Worm (Caenorhabditis elegans) whole organism, young adult: ENCODE data around the gene ndua-7.

Experiments
- C06A6.2 ChIP-seq: fragments of 200-800 bp; sonication (Bioruptor generic); conservative IDR thresholded peaks from 2 replicates; pipeline ENCODE4 v1.3.6; 2022; ENCODE audit warnings: missing genetic modification characterization, missing compliant biosample characterization
- F10E7.11 ChIP-seq: sonication (generic microtip); optimal IDR thresholded peaks from 2 replicates; lab custom pipeline; 2017; ENCODE audit warnings: mild to moderate bottlenecking, missing genetic modification characterization, moderate library complexity, missing compliant biosample characterization
- F55B11.4 ChIP-seq: sonication (generic microtip); optimal IDR thresholded peaks from 2 replicates; lab custom pipeline; 2016; ENCODE audit warnings: missing compliant biosample characterization, missing genetic modification characterization, borderline replicate concordance; ENCODE audit not compliant: insufficient read depth
- F57C9.4 ChIP-seq: sonication (generic microtip); optimal IDR thresholded peaks from 2 replicates; lab custom pipeline; 2017; ENCODE audit warnings: mild to moderate bottlenecking, missing genetic modification characterization, missing compliant biosample characterization
- T26A5.8 ChIP-seq: sonication (generic microtip); optimal IDR thresholded peaks from 2 replicates; lab custom pipeline; 2016; ENCODE audit warnings: missing genetic modification characterization, missing compliant biosample characterization
- Y53G8AR.9 ChIP-seq: fragments of 200-800 bp; sonication (Bioruptor generic); conservative IDR thresholded peaks from 2 replicates; pipeline ENCODE4 v1.3.6; 2022; ENCODE audit warnings: missing genetic modification reagents, missing genetic modification characterization, missing compliant biosample characterization
- Y79H2A.3 ChIP-seq: fragments of 200-800 bp; sonication (Bioruptor generic); conservative IDR thresholded peaks from 2 replicates; pipeline ENCODE4 v1.3.6; 2022; ENCODE audit warnings: missing genetic modification reagents, missing genetic modification characterization, missing compliant biosample characterization
- Y95B8A.8 ChIP-seq: fragments of 200-800 bp; sonication (Bioruptor generic); IDR thresholded peaks from 2 replicates; pipeline ENCODE4 v1.3.6; 2022; ENCODE audit warnings: missing genetic modification reagents, missing genetic modification characterization, missing compliant biosample characterization
- attf-3 ChIP-seq: fragments of 200-800 bp; sonication (Bioruptor generic); conservative IDR thresholded peaks from 2 replicates; pipeline ENCODE4 v1.3.6; 2022; ENCODE audit warnings: missing genetic modification reagents, missing genetic modification characterization, missing compliant biosample characterization
- attf-6 ChIP-seq: fragments of 200-800 bp; sonication (Bioruptor generic); IDR thresholded peaks from 2 replicates; pipeline ENCODE4 v1.3.6; 2022; ENCODE audit warnings: missing genetic modification reagents, missing genetic modification characterization, missing compliant biosample characterization
- bed-1 ChIP-seq: fragments of 200-800 bp; sonication (Bioruptor generic); IDR thresholded peaks from 2 replicates; pipeline ENCODE4 v1.3.6; 2022; ENCODE audit warnings: missing genetic modification reagents, missing genetic modification characterization, missing compliant biosample characterization
- ccch-3 ChIP-seq: fragments of 200-800 bp; sonication (Bioruptor generic); optimal IDR thresholded peaks from 2 replicates; lab custom pipeline; 2018; ENCODE audit warnings: mild to moderate bottlenecking, missing genetic modification characterization, missing compliant biosample characterization
- ceh-27 ChIP-seq: fragments of 200-800 bp; sonication (Bioruptor generic); optimal IDR thresholded peaks from 2 replicates; lab custom pipeline; 2018; ENCODE audit warnings: mild to moderate bottlenecking, missing genetic modification characterization, moderate library complexity, missing compliant biosample characterization
- ceh-79 ChIP-seq: sonication (generic microtip); optimal IDR thresholded peaks from 2 replicates; lab custom pipeline; 2017; ENCODE audit warnings: mild to moderate bottlenecking, missing genetic modification characterization, missing compliant biosample characterization
- chd-7 ChIP-seq: sonication (generic microtip); optimal IDR thresholded peaks from 2 replicates; lab custom pipeline; 2016; ENCODE audit warnings: mild to moderate bottlenecking, missing genetic modification characterization, moderate library complexity, missing compliant biosample characterization
- dpl-1 ChIP-seq: fragments of 150-350 bp; optimal IDR thresholded peaks from 2 replicates; lab custom pipeline; 2014; ENCODE audit warnings: missing biosample characterization, missing genetic modification reagents, missing genetic modification characterization
- egrh-3 ChIP-seq: fragments of 200-800 bp; sonication (Bioruptor generic); IDR thresholded peaks from 2 replicates; pipeline ENCODE4 v1.3.6; 2022; ENCODE audit warnings: missing genetic modification reagents, missing genetic modification characterization, missing compliant biosample characterization
- ekl-4 ChIP-seq: fragments of 200-800 bp; sonication (Bioruptor generic); IDR thresholded peaks from 2 replicates; pipeline ENCODE4 v1.3.6; 2022; ENCODE audit warnings: missing genetic modification reagents, missing genetic modification characterization, missing compliant biosample characterization
- hlh-12 ChIP-seq: sonication (generic microtip); optimal IDR thresholded peaks from 2 replicates; lab custom pipeline; 2016; ENCODE audit warnings: missing genetic modification characterization, missing compliant biosample characterization
- hrde-1 ChIP-seq: sonication (generic microtip); optimal IDR thresholded peaks from 2 replicates; lab custom pipeline; 2016; ENCODE audit warnings: missing genetic modification characterization, mild to moderate bottlenecking, missing compliant biosample characterization, moderate library complexity, missing genotype, missing genetic modification reagents, borderline replicate concordance
- lin-26 ChIP-seq: fragments of 200-800 bp; sonication (Bioruptor generic); IDR thresholded peaks from 2 replicates; pipeline ENCODE4 v1.3.6; 2022; ENCODE audit warnings: missing genetic modification reagents, missing genetic modification characterization, missing compliant biosample characterization
- lir-1 ChIP-seq: fragments of 200-800 bp; sonication (Bioruptor generic); conservative IDR thresholded peaks from 2 replicates; pipeline ENCODE4 v1.3.6; 2022; ENCODE audit warnings: missing genetic modification reagents, missing genetic modification characterization, missing compliant biosample characterization
- lsy-27 ChIP-seq: sonication (generic microtip); optimal IDR thresholded peaks from 2 replicates; lab custom pipeline; 2017; ENCODE audit warnings: missing genetic modification characterization, mild to moderate bottlenecking, missing compliant biosample characterization, antibody characterized with exemption, missing genotype, borderline replicate concordance; ENCODE audit not compliant: insufficient read depth
- madf-10 ChIP-seq: sonication (generic microtip); optimal IDR thresholded peaks from 2 replicates; lab custom pipeline; 2016; ENCODE audit warnings: mild to moderate bottlenecking, missing genetic modification characterization, missing compliant biosample characterization
- madf-6 ChIP-seq: fragments of 200-800 bp; sonication (Bioruptor generic); IDR thresholded peaks from 2 replicates; pipeline ENCODE4 v1.3.6; 2022; ENCODE audit warnings: missing genetic modification reagents, missing genetic modification characterization, missing compliant biosample characterization
- mes-4 ChIP-seq: sonication (generic microtip); optimal IDR thresholded peaks from 2 replicates; lab custom pipeline; 2016; ENCODE audit warnings: missing genotype, missing genetic modification characterization, missing compliant biosample characterization
- nfya-2 ChIP-seq: fragments of 200-800 bp; sonication (Bioruptor generic); IDR thresholded peaks from 2 replicates; pipeline ENCODE4 v1.3.6; 2022; ENCODE audit warnings: missing genetic modification reagents, missing genetic modification characterization, missing compliant biosample characterization
- nhr-80 ChIP-seq: sonication (generic microtip); optimal IDR thresholded peaks from 2 replicates; lab custom pipeline; 2016; ENCODE audit warnings: missing genetic modification characterization, missing compliant biosample characterization
- nhr-90 ChIP-seq: sonication (generic microtip); optimal IDR thresholded peaks from 2 replicates; lab custom pipeline; 2016; ENCODE audit warnings: missing genotype, mild to moderate bottlenecking, missing genetic modification characterization, missing compliant biosample characterization
- zfh-2 ChIP-seq: fragments of 200-800 bp; sonication (Bioruptor generic); conservative IDR thresholded peaks from 2 replicates; pipeline ENCODE4 v1.3.6; 2022; ENCODE audit warnings: missing genetic modification reagents, missing genetic modification characterization, missing compliant biosample characterization
- ztf-28 ChIP-seq: fragments of 200-800 bp; sonication (Bioruptor generic); IDR thresholded peaks from 2 replicates; pipeline ENCODE4 v1.3.6; 2022; ENCODE audit warnings: missing genetic modification reagents, missing genetic modification characterization, missing compliant biosample characterization

The ndua-7 gene

DNA sequence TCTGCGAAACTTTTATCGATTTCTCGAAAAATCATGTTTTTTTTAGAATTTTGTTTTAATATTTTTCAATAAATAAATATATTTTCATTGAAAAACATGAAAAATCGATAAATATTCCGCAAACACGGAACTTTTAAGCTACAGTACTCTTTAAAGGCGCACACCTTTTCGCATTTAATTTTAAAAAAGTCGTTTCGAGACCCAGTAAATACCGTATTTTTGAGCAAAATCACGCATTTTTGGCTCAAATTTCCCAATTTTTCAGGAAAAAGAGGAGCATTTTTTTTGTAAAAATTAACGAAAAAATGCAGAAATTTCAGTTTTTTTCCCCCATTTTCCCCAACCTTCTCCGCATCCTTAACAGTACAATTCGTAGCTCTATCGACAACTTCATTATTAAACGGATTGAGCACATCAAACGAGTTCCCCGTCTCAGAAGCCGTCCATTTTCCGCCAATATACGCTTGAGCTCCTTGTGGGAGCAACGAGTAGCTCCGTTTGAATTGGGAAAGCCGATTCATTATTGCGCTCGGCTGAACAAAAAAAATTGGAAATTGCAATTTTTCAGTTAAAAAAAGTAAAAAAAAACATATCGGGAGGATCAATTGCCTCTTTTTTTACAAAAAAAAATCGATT, 3.0 kb downstream of the ndua-7 start, which contains the start of gene alh-7 (continued):
- no peak for TF ChIP-seq F57C9.4
- TF ChIP-seq ceh-27 (GFP tag; lab: Kevin White, UChicago): no peak
- TF ChIP-seq Y79H2A.3 (GFP tag; lab: Robert Waterston, UW): no peak
- TF ChIP-seq chd-7 (tag; lab: Kevin White, UChicago): no peak
- TF ChIP-seq lsy-27 (tag; lab: Kevin White, UChicago): no peak
- TF ChIP-seq attf-3: no peak
- TF ChIP-seq ekl-4: no peak
- TF ChIP-seq nhr-80 (tag; lab: Kevin White, UChicago): no peak

DNA sequence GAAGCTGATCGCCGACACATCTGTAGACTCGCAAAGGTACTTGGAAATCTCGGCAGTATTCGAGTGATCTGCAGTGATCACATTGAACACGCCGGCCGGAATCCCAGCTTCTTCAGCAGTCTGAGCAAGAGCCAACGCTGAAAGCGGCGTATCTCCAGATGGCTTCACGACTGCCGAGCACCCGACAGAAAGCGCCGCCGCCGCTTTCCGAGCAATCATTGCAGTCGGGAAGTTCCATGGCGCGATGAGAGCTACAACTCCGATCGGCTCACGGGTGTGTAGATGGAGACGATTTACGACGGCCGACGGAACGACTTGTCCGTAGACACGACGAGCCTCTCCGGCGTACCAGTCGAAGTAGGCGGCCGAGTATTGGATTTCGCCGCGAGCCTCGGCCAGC, 4.5 kb downstream of the ndua-7 start:
- peak; percentile 82 for TF ChIP-seq zfh-2 (GFP tag; lab: Robert Waterston, UW)
- TF ChIP-seq Y53G8AR.9 (GFP tag; lab: Robert Waterston, UW): no peak
- 0 out of 2 replicates have a peak, but pooled peaks have one; percentile 58 for TF ChIP-seq lin-26 (GFP tag; lab: Robert Waterston, UW)
- TF ChIP-seq, all 124 proteins: peak for 2

DNA sequence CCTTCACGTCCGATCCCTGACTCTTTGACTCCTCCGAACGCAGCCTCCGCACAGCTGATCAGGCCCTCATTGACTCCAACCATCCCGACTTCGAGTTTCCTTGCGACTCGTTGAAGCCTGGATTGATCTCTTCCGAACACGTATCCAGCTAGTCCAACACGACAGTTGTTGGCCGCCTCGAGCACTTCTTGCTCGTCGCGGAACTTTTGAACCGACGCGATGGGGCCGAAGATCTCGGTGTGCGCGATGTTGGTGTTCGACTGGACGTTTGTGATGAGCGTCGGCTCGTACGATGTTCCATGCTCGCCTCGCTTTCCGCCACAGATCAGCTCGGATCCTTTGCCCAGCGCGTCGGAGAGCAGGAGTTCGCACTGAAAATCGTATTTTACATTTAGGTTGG, 6.8 kb downstream of the ndua-7 start:
- TF ChIP-seq ztf-28 (GFP tag; lab: Robert Waterston, UW) (no peak), F55B11.4 (tag; lab: Kevin White, UChicago) (no peak), dpl-1 (no peak), hlh-12 (tag; lab: Kevin White, UChicago) (no peak), Y53G8AR.9 (GFP tag; lab: Robert Waterston, UW) (no peak), zfh-2 (GFP tag; lab: Robert Waterston, UW) (peak; percentile 60; the same call in 1 of the 2 replicates), bed-1 (GFP tag; lab: Robert Waterston, UW) (0 out of 2 replicates have a peak, but pooled peaks have one; percentile 29), egrh-3 (GFP tag; lab: Robert Waterston, UW) (peak; percentile 11; the same call in 1 of the 2 replicates), Y95B8A.8 (GFP tag; lab: Robert Waterston, UW) (0 out of 2 replicates have a peak, but pooled peaks have one; percentile 27), nhr-90 (tag; lab: Kevin White, UChicago) (no peak), hrde-1 (tag; lab: Kevin White, UChicago) (no peak)

DNA sequence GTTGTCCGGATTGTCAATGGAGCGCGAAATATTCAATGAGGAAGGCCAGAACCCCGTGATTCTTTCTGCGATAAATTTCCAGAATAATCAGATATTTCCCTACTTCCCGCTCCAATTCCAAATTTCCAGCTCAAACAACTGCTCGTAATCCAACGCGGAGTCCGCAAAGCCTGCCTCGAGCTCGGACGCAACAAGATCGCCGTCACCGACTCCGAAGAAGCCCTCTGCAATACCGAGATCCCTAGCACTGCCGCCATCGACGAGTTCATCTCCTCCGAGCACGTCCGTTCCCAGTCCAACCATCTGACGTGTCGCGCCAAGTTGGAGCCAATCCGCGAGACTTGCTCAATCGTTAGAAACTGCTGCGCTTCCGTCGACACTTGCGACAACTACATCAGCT, 9.3 kb downstream of the ndua-7 start:
- TF ChIP-seq zfh-2 (GFP tag; lab: Robert Waterston, UW) (peak; percentile 66), C06A6.2 (GFP tag; lab: Robert Waterston, UW) (no peak), ceh-79 (no peak)

DNA sequence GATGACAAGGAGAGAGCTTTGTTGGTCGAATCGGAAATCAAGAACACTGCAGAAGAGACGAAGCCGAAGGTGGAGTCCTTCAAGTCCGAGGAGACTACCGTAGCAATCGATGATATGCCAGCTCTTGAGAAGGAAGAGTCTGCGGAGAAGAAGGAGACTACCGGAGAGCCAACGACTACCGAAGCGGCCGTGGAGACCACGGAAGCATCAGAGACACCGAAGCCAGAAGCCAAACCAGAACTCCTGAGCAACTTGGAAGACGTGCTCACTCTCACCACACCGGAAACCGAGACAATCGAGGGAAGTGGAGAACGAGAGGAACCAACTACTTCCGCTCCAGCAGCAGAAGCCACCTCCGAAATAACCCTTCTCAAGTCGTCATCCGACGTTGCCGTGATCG, 10.3 kb downstream of the ndua-7 start:
- TF ChIP-seq zfh-2 (GFP tag; lab: Robert Waterston, UW): peak; percentile 62
- TF ChIP-seq F10E7.11: no peak
- TF ChIP-seq ccch-3 (GFP tag; lab: Kevin White, UChicago): no peak
- 0 out of 2 replicates have a peak, but pooled peaks have one; percentile 11 for TF ChIP-seq nfya-2 (GFP tag; lab: Robert Waterston, UW)
- no peak for TF ChIP-seq T26A5.8 (tag; lab: Kevin White, UChicago)
- TF ChIP-seq mes-4 (tag; lab: Kevin White, UChicago): no peak
- no peak for TF ChIP-seq madf-6
- no peak for TF ChIP-seq lir-1 (GFP tag; lab: Robert Waterston, UW)
- TF ChIP-seq madf-10 (tag; lab: Kevin White, UChicago): no peak
- TF ChIP-seq attf-6 (GFP tag; lab: Robert Waterston, UW): no peak
